Worm (Caenorhabditis elegans): Measurements from ENCODE around the gene F18E9.7.

Gene F18E9.7

DNA sequence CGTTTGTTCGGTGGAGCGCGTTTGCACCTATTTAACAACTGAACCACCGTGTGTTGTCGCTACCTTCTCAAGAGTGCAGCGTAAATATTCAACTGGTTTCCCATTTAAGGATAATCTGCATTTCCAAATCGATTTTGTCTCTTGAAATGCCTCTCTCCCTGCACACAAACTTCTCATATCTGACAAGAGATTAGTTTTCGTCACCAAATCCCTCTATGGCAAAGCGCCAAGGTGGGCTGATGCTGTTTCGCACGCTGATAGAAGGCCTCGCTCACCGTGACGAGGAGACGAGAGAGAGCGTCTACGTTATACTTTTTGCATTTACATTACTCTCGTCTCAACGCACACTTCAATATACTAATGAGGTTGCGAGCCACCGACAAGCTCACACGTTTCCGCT lies 2.2 kb upstream of the F18E9.7 start:
- TF ChIP-seq pqm-1 (tag; optimal IDR thresholded peaks at IDR 0.05), result no peak
- no peak for TF ChIP-seq pha-4 (tag; optimal IDR thresholded peaks at IDR 0.05)
- TF ChIP-seq mec-3 (tag; optimal IDR thresholded peaks at IDR 0.05; ENCODE audit: borderline replicate concordance), result no peak
- no peak for TF ChIP-seq pax-1 (tag; optimal IDR thresholded peaks at IDR 0.05)
- no peak for TF ChIP-seq dve-1 (tag; optimal IDR thresholded peaks at IDR 0.05)
- TF ChIP-seq ceh-14 (tag; optimal IDR thresholded peaks at IDR 0.05), result no peak
- TF ChIP-seq ttx-3 (tag; optimal IDR thresholded peaks at IDR 0.05), result no peak
- TF ChIP-seq nhr-11 (tag; optimal IDR thresholded peaks at IDR 0.05), result no peak
- no peak for TF ChIP-seq rnt-1 (tag; optimal IDR thresholded peaks at IDR 0.05)

DNA sequence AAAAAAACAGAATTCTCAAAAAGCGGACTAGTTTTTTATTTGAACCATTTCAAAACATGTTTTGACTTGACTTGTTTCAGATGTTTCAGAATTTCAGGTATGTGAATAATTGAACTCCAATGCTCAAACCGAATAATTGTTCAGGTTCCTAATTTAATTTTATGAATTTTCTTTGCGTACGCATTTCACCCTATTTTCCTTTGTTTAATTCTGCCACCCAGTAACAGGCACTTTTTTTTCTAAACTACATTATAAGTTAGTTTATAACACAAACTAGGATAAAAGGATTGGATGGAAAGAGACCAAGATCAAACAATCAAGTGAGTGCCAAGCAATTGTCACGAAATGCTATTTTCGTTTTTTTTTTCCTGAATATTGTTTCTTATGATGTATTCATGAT lies 944 bp upstream of the F18E9.7 start:
- no peak for TF ChIP-seq ceh-2 (tag; optimal IDR thresholded peaks at IDR 0.05)
- TF ChIP-seq nhr-11 (tag; optimal IDR thresholded peaks at IDR 0.05), result no peak
- TF ChIP-seq pax-1 (tag; optimal IDR thresholded peaks at IDR 0.05), result no peak
- TF ChIP-seq sox-4 (tag; optimal IDR thresholded peaks at IDR 0.05), result no peak
- no peak for TF ChIP-seq dve-1 (tag; optimal IDR thresholded peaks at IDR 0.05)
- TF ChIP-seq ceh-30 (tag; optimal IDR thresholded peaks at IDR 0.05), result no peak
- TF ChIP-seq ref-2 (tag; optimal IDR thresholded peaks at IDR 0.05), result no peak
- no peak for TF ChIP-seq unc-42 (tag; optimal IDR thresholded peaks at IDR 0.05)
- no peak for TF ChIP-seq hlh-8 (tag; optimal IDR thresholded peaks at IDR 0.05)
- no peak for TF ChIP-seq unc-55 (GFP tag; optimal IDR thresholded peaks at IDR 0.05)
- TF ChIP-seq Y22D7AL.16 (tag; optimal IDR thresholded peaks at IDR 0.05), result no peak

DNA sequence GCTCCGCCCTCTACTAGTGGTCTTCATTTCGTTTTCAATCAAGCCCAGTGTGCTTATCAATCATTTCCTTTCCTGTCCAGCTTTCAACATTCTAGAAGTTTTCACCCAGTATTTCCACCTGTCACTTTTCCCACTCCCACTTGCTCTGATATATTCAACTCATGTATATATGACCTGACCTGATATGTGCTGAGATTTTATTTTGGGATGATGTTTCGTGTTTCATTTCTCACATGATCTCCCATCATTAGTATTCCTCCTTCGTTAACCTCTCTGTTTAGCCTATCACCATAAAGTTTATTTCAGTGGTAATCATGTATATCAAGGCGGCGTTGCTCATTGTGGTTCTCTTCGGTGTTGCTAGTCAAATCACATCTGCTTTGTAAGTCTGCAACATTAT lies 4.7 kb downstream of the F18E9.7 start, which contains the start of gene nlp-7:
Gene nlp-7, plus strand, starts transcription at position 301 of the 400 bp plus-strand sequence.
- TF ChIP-seq ceh-2 (tag; optimal IDR thresholded peaks at IDR 0.05) (no peak), hlh-30 (tag; optimal IDR thresholded peaks at IDR 0.05; ENCODE audit: insufficient read depth) (no peak)

DNA sequence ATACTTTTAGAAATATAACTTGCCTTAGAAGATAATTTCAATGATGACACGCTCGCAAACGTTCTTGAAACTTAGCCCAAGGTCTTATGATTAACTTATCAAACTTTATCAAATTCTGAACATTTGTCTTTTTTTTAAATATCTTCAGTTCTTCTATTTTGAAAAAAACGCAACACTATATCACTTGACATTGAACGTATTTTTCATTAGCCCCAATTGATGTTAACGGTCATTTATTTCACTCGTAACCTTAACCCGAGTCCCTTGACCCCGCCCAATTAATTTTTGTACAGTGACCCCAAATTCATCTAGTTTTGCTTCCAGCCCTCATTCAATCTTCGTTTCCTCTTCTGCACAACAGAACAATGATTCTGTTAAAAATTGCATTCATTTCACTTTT lies 11.7 kb downstream of the F18E9.7 start, which contains the start of gene F18E9.3:
Gene F18E9.3, plus strand, starts transcription at position 311 of the 400 bp plus-strand sequence.
- TF ChIP-seq pag-3 (tag; optimal IDR thresholded peaks at IDR 0.05; ENCODE audit: borderline replicate concordance), result no peak
- no peak for TF ChIP-seq ets-4 (tag; optimal IDR thresholded peaks at IDR 0.05)
- no peak for TF ChIP-seq ceh-31 (tag; optimal IDR thresholded peaks at IDR 0.05)
- no peak for TF ChIP-seq nhr-11 (tag; optimal IDR thresholded peaks at IDR 0.05)
- no peak for TF ChIP-seq Y22D7AL.16 (tag; optimal IDR thresholded peaks at IDR 0.05)

DNA sequence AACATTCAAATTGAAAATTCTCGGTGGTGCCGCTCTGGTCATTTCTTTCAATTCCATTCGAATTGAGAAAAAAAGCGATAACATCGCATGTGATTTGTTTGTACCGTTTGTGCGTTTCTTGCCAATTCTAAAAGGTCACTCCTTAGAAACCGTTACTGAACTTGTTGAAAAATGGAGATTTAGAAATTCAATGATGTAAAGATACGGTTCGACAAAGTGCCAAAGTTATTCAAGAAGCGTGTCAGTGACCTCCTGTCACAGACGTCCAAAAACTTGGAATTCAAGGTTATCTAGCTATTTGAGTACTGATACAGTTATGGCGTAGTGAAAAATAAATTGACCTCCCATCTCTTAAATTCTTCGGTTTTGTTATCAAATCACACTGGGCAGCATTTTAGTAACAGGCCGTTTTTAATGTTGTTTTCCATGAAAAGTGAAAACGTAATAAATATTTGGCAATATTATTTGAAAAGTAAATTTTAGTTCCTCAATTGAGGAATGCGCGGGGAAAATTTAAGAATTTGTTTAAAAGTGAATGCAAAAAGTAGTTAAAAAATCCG lies 12.6 kb downstream of the F18E9.7 start:
- no peak for TF ChIP-seq dmd-4 (tag; optimal IDR thresholded peaks at IDR 0.05; ENCODE audit: borderline replicate concordance)
- TF ChIP-seq C38D4.7 (GFP tag; optimal IDR thresholded peaks at IDR 0.05), result no peak
- no peak for TF ChIP-seq ahr-1 (tag; optimal IDR thresholded peaks at IDR 0.05)
- TF ChIP-seq tbx-7 (tag; optimal IDR thresholded peaks at IDR 0.05), result no peak
- TF ChIP-seq pax-1 (tag; optimal IDR thresholded peaks at IDR 0.05), result no peak
- TF ChIP-seq pha-2 (tag; optimal IDR thresholded peaks at IDR 0.05), result no peak
- no peak for TF ChIP-seq ceh-22 (tag; optimal IDR thresholded peaks at IDR 0.05)
- TF ChIP-seq pqm-1 (tag; optimal IDR thresholded peaks at IDR 0.05), result no peak
- no peak for TF ChIP-seq ceh-19 (GFP tag; optimal IDR thresholded peaks at IDR 0.05)
- no peak for TF ChIP-seq fkh-10 (GFP tag; optimal IDR thresholded peaks at IDR 0.05)
- TF ChIP-seq dve-1 (tag; optimal IDR thresholded peaks at IDR 0.05), result no peak
- no peak for TF ChIP-seq odd-2 (tag; optimal IDR thresholded peaks at IDR 0.05)
- no peak for TF ChIP-seq K09A11.1 (tag; optimal IDR thresholded peaks at IDR 0.05; ENCODE audit: insufficient read depth)
- TF ChIP-seq lin-11 (tag; optimal IDR thresholded peaks at IDR 0.05), result no peak
- TF ChIP-seq hlh-8 (tag; optimal IDR thresholded peaks at IDR 0.05), result no peak
- TF ChIP-seq eyg-1 (tag; optimal IDR thresholded peaks at IDR 0.05), result no peak
